Fruit fly (Drosophila melanogaster): ENCODE results near the gene Blos3.
A peak's percentile ranks its signal among the peaks of the same experiment; 100 is the strongest.

The Blos3 gene

DNA sequence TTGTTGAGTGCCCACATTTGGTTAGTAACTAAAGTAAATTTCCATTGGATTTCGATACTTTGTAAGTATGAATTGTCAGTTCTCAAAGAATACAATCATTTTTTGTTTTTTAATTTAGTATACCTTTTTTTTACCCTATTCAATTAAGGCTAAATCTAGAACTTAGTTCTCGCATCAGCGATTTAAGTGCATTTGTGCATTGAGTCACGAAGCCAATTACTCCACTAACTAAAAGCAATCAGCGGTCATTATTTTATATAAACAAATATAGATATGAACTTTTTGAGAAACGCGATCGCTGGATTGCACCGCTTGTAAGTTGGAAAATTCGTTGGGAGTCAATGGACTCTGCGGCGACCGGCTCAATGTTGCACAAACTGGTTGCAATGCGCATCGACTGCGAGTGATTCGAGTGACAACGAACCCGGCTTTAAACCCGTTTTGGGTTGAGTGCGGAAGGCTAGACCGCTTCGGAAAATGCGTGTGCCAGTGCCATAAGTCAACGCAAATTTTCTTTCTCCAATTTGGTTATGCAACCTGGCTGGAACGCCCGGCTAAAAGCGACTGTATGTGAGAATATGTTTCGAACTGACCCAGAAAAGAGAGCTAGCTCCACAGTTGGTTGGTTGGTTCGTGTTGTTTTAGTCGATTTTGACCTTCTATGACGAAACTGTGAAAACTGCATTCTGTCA, 46.0 kb upstream of the Blos3 start:
- no peak for TF ChIP-seq CG12605 (GFP tag; IDR thresholded peaks at IDR 0.05)
- peak; percentile 94 for TF ChIP-seq EcR (GFP tag; optimal IDR thresholded peaks at IDR 0.05)

DNA sequence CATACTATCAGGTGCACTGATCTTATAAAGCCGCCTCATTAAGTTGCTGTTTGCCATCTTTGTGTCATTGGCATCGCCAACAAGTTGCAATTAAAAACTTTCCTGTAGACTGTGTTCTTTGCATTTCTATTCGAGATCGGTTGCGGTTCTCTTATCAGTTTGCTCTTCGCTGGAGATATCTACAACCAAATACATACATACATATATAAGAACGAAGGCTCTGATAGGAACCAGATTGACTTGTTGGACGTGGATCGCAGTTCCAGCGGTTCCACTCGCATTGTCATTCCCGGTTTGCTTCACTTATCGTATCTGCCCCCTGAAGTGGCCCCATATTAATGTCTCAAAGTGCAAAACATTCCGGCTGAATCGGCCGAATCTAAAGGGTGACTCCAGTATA, 45.2 kb upstream of the Blos3 start:
- TF ChIP-seq gl (tag; optimal IDR thresholded peaks at IDR 0.05): peak; percentile 25
- no peak for TF ChIP-seq CG34367 (tag; optimal IDR thresholded peaks at IDR 0.05)
- TF ChIP-seq EcR (GFP tag; optimal IDR thresholded peaks at IDR 0.05): peak; percentile 81
- no peak for TF ChIP-seq CG32121 (GFP tag; IDR thresholded peaks at IDR 0.05)

DNA sequence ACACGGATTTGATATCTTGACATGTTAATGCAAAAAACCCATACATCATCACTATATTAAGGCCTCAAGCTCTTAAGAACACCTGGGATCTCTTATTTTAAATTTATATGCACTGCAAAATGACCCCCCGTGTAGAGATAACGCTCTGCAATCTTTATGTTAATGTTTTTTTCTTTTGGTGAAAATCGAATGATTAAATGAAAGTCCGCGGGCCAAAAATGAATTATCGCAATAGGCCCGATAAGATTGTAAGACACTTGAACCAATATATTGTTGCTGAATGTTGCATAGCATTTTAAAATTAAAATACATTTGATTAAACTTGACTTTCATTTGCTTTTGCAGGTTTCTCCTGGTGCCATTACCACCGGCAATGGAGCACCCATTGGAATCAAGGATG, 44.0 kb upstream of the Blos3 start:
- TF ChIP-seq rn (GFP tag; IDR thresholded peaks at IDR 0.05) (no peak), CG10348 (GFP tag; IDR thresholded peaks at IDR 0.05) (no peak), Snoo (tag; optimal IDR thresholded peaks at IDR 0.05) (no peak), CG14655 (GFP tag; optimal IDR thresholded peaks at IDR 0.05) (no peak), Pif1B (GFP tag; optimal IDR thresholded peaks at IDR 0.05) (no peak), fd96Ca (GFP tag; IDR thresholded peaks at IDR 0.05) (no peak), CG15710 (tag; optimal IDR thresholded peaks at IDR 0.05) (no peak), CG12605 (GFP tag; IDR thresholded peaks at IDR 0.05) (no peak), EcR (GFP tag; optimal IDR thresholded peaks at IDR 0.05) (no peak), Pif1A (GFP tag; optimal IDR thresholded peaks at IDR 0.05) (no peak), CG17806 (tag; optimal IDR thresholded peaks at IDR 0.05) (no peak), gl (tag; optimal IDR thresholded peaks at IDR 0.05) (no peak), CG32121 (GFP tag; IDR thresholded peaks at IDR 0.05) (no peak), CG13204 (GFP tag; optimal IDR thresholded peaks at IDR 0.05) (no peak), CG8159 (tag; optimal IDR thresholded peaks at IDR 0.05) (no peak), CG8301 (tag; optimal IDR thresholded peaks at IDR 0.05) (no peak), CG4496 (GFP tag; IDR thresholded peaks at IDR 0.05) (no peak), CG9948 (tag; optimal IDR thresholded peaks at IDR 0.05) (no peak), D1 (tag; optimal IDR thresholded peaks at IDR 0.05) (no peak)

DNA sequence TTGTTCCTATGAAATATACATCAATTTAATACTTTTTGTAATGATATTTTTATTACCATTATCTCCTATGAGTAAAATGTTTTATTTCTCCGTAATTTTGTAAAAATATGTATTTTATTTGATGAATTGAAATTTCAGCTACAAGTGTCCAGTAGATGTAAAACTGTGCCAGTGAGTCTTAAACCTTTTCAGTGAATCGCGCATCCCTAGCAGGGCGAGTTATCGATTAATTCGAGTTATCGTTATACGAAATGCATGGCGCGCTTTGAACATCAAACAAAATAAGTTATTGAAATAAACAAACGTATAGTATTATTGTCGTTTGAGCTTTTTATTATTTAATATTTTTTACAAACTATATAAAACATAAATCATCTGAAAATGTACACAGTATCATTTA, 41.7 kb upstream of the Blos3 start:
- TF ChIP-seq Snoo (tag; optimal IDR thresholded peaks at IDR 0.05) (no peak), EcR (GFP tag; optimal IDR thresholded peaks at IDR 0.05) (no peak), CG4496 (GFP tag; IDR thresholded peaks at IDR 0.05) (no peak), D1 (tag; optimal IDR thresholded peaks at IDR 0.05) (peak; percentile 83), CG12605 (GFP tag; IDR thresholded peaks at IDR 0.05) (peak; percentile 72; the same call in 1 of the 2 replicates), CG13204 (GFP tag; optimal IDR thresholded peaks at IDR 0.05) (no peak), CG8159 (tag; optimal IDR thresholded peaks at IDR 0.05) (no peak)

DNA sequence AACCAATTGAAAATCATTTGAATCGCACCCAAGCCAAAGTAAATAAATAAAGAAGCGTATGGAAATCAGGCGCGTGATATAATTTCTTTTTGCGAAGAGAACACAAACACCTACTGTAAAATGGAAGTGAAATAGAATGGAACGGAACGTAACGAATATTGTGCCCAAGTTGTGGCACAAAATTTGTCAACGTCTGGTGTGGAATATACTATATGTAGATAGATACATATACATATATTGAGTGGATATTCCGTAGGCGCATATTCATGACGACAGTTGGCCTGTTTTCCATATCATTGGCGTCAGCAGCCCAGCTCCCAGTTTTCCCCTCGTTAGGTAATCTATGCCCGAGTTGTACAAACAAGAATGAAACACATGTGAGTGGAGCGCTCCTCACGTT, 37.8 kb upstream of the Blos3 start:
- TF ChIP-seq CG4496 (GFP tag; IDR thresholded peaks at IDR 0.05): no peak
- no peak for TF ChIP-seq CG12605 (GFP tag; IDR thresholded peaks at IDR 0.05)
- TF ChIP-seq fd96Ca (GFP tag; IDR thresholded peaks at IDR 0.05): no peak
- no peak for TF ChIP-seq CG8301 (tag; optimal IDR thresholded peaks at IDR 0.05)
- TF ChIP-seq Ets98B (GFP tag; IDR thresholded peaks at IDR 0.05): no peak
- TF ChIP-seq CG13204 (GFP tag; optimal IDR thresholded peaks at IDR 0.05): no peak
- TF ChIP-seq CG10348 (GFP tag; IDR thresholded peaks at IDR 0.05): no peak
- TF ChIP-seq CG34367 (tag; optimal IDR thresholded peaks at IDR 0.05): no peak
- TF ChIP-seq D1 (tag; optimal IDR thresholded peaks at IDR 0.05): no peak
- TF ChIP-seq Pif1B (GFP tag; optimal IDR thresholded peaks at IDR 0.05): no peak
- TF ChIP-seq gl (tag; optimal IDR thresholded peaks at IDR 0.05): no peak
- no peak for TF ChIP-seq rn (GFP tag; IDR thresholded peaks at IDR 0.05)
- no peak for TF ChIP-seq CG8159 (tag; optimal IDR thresholded peaks at IDR 0.05)

DNA sequence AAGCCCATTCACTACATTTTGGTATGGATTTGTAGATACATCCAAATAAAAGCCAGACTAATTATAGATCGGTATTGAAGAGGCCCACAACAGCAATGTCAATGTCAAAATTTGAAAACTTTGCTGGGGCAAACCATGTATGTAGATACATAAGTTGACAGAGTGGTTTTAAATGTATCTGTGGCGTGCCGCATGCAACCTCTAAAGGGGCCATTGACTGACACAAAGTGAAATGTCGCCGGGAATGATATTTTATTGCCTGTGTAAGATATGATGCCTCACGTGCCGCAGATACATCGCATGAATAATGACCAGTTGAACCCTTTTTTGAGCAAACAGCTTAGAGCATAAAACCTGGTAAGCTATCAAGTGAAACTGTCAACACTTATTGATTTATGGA, 37.3 kb upstream of the Blos3 start:
- TF ChIP-seq CG13204 (GFP tag; optimal IDR thresholded peaks at IDR 0.05) (no peak), EcR (GFP tag; optimal IDR thresholded peaks at IDR 0.05) (peak; percentile 22)

DNA sequence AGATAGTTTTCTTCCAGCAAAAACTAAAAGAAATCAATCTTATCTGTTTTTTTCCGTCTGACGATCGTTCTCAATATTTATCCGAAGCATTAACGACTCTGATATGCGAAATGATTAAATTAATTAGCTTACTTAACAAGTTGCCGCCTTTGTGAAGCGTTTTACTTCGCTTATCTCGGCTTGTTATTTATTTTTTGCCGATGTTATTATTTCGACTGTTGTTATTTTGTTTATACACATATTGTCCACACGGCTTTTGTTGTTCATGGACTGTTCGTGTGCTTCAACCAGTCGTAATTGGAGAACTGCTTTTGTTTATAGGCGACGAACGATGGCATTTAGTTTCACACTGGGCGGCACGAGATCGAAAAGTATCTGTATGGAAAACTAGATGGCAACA, 36.8 kb upstream of the Blos3 start:
- no peak for TF ChIP-seq Pif1A (GFP tag; optimal IDR thresholded peaks at IDR 0.05)
- TF ChIP-seq CG14655 (GFP tag; optimal IDR thresholded peaks at IDR 0.05): no peak
- TF ChIP-seq CG4496 (GFP tag; IDR thresholded peaks at IDR 0.05): no peak
- TF ChIP-seq CG8159 (tag; optimal IDR thresholded peaks at IDR 0.05): no peak
- TF ChIP-seq fd96Ca (GFP tag; IDR thresholded peaks at IDR 0.05): no peak
- no peak for TF ChIP-seq Snoo (tag; optimal IDR thresholded peaks at IDR 0.05)
- TF ChIP-seq CG12605 (GFP tag; IDR thresholded peaks at IDR 0.05): no peak
- no peak for TF ChIP-seq gl (tag; optimal IDR thresholded peaks at IDR 0.05)
- no peak for TF ChIP-seq CG13204 (GFP tag; optimal IDR thresholded peaks at IDR 0.05)
- no peak for TF ChIP-seq CG9948 (tag; optimal IDR thresholded peaks at IDR 0.05)
- no peak for TF ChIP-seq CG34367 (tag; optimal IDR thresholded peaks at IDR 0.05)
- no peak for TF ChIP-seq CG10348 (GFP tag; IDR thresholded peaks at IDR 0.05)
